Worm (Caenorhabditis elegans) whole organism, early embryonic: ENCODE results near the gene str-83.

Experiments used
- B0310.2 ChIP-seq: sonication (generic microtip); optimal IDR thresholded peaks from 2 replicates; lab custom pipeline; 2016; ENCODE audit warnings: mild to moderate bottlenecking, missing genetic modification characterization, missing compliant biosample characterization
- F13C5.2 ChIP-seq: sonication (generic microtip); optimal IDR thresholded peaks from 2 replicates; lab custom pipeline; 2017; ENCODE audit warnings: mild to moderate bottlenecking, missing genetic modification characterization, inconsistent platforms, missing compliant biosample characterization
- aly-1 ChIP-seq: sonication (generic microtip); optimal IDR thresholded peaks from 2 replicates; lab custom pipeline; 2016; ENCODE audit warnings: missing genetic modification characterization, missing compliant biosample characterization
- ama-1 ChIP-seq: fragments of 150-350 bp; optimal IDR thresholded peaks from 2 replicates; lab custom pipeline; 2014
- ceh-13 ChIP-seq: fragments of 200-800 bp; sonication (Bioruptor generic); optimal IDR thresholded peaks from 2 replicates; lab custom pipeline; 2018; ENCODE audit warnings: mild to moderate bottlenecking, missing genetic modification characterization, missing compliant biosample characterization
- ceh-36 ChIP-seq: sonication (generic microtip); optimal IDR thresholded peaks from 2 replicates; lab custom pipeline; 2016; ENCODE audit warnings: missing genetic modification characterization, inconsistent platforms, missing compliant biosample characterization
- ets-7 ChIP-seq: sonication (generic microtip); optimal IDR thresholded peaks from 2 replicates; lab custom pipeline; 2016; ENCODE audit warnings: missing genotype, missing genetic modification characterization, missing compliant biosample characterization
- flt-1 ChIP-seq: fragments of 200-800 bp; sonication (Bioruptor generic); IDR thresholded peaks from 2 replicates; pipeline ENCODE4 v1.3.6; 2022; ENCODE audit warnings: missing genetic modification characterization, missing compliant biosample characterization
- hmbx-1 ChIP-seq: sonication (generic microtip); optimal IDR thresholded peaks from 2 replicates; lab custom pipeline; 2016; ENCODE audit warnings: mild to moderate bottlenecking, missing genetic modification characterization, missing compliant biosample characterization
- hmg-4 ChIP-seq: fragments of 200-800 bp; sonication (Bioruptor generic); optimal IDR thresholded peaks from 2 replicates; lab custom pipeline; 2018; ENCODE audit warnings: mild to moderate bottlenecking, missing genetic modification characterization, missing compliant biosample characterization
- hnd-1 ChIP-seq: sonication (generic microtip); optimal IDR thresholded peaks from 2 replicates; lab custom pipeline; 2016; ENCODE audit warnings: missing genetic modification characterization, missing compliant biosample characterization
- pes-1 ChIP-seq: fragments of 200-800 bp; sonication (Bioruptor generic); IDR thresholded peaks from 2 replicates; pipeline ENCODE4 v1.3.6; 2022; ENCODE audit warnings: missing genetic modification reagents, missing genetic modification characterization, missing compliant biosample characterization
- scrt-1 ChIP-seq: fragments of 200-800 bp; sonication (Bioruptor generic); IDR thresholded peaks from 2 replicates; pipeline ENCODE4 v1.3.6; 2022; ENCODE audit warnings: missing genetic modification characterization, missing compliant biosample characterization
- sea-1 ChIP-seq: fragments of 200-800 bp; sonication (Bioruptor generic); conservative IDR thresholded peaks from 2 replicates; pipeline ENCODE4 v1.3.6; 2022; ENCODE audit warnings: missing genetic modification characterization, missing compliant biosample characterization
- tbx-11 ChIP-seq: fragments of 200-800 bp; sonication (Bioruptor generic); IDR thresholded peaks from 2 replicates; pipeline ENCODE4 v1.3.6; 2022; ENCODE audit warnings: missing genetic modification characterization, missing compliant biosample characterization
- tbx-37 ChIP-seq: fragments of 200-800 bp; sonication (Bioruptor generic); conservative IDR thresholded peaks from 2 replicates; pipeline ENCODE4 v1.3.6; 2022; ENCODE audit warnings: missing genetic modification reagents, missing genetic modification characterization, missing compliant biosample characterization
- tra-4 ChIP-seq: sonication (generic microtip); optimal IDR thresholded peaks from 2 replicates; lab custom pipeline; 2017; ENCODE audit warnings: missing genetic modification characterization, missing compliant biosample characterization

str-83 gene

ce11 chrV:3976964-3977363, at the start of gene str-83:
Gene str-83 (plus strand): TSS chrV:3977264.
- TF ChIP-seq aly-1 = no peak

- no peak for TF ChIP-seq hmg-4 (GFP tag; lab: Kevin White, UChicago)
- no peak for TF ChIP-seq B0310.2
- TF ChIP-seq hmbx-1 = no peak
- no peak for TF ChIP-seq pes-1 (GFP tag; lab: Robert Waterston, UW)
- TF ChIP-seq ceh-13 (GFP tag; lab: Kevin White, UChicago) = no peak
- no peak for TF ChIP-seq scrt-1 (GFP tag; lab: Robert Waterston, UW)
- no peak for TF ChIP-seq ceh-36 (tag; lab: Kevin White, UChicago)
- TF ChIP-seq aly-1 = no peak
- TF ChIP-seq tbx-11 (GFP tag; lab: Robert Waterston, UW) = no peak
- TF ChIP-seq sea-1 (GFP tag; lab: Robert Waterston, UW) = no peak
- TF ChIP-seq flt-1 (GFP tag; lab: Robert Waterston, UW) = no peak
- no peak for TF ChIP-seq F13C5.2
- no peak for TF ChIP-seq ama-1 (lab: Kevin White, UChicago)
- no peak for TF ChIP-seq tra-4
- TF ChIP-seq hnd-1 (tag; lab: Kevin White, UChicago) = no peak
- no peak for TF ChIP-seq tbx-37 (GFP tag; lab: Robert Waterston, UW)
- TF ChIP-seq ets-7 (tag; lab: Kevin White, UChicago) = no peak
These were observed 49.5 kb upstream of the str-83 start for ce11 chrV:3927522-3927921.

- TF ChIP-seq B0310.2 = no peak
- no peak for TF ChIP-seq sea-1 (GFP tag; lab: Robert Waterston, UW)
- TF ChIP-seq aly-1 = no peak
These were observed 48.0 kb upstream of the str-83 start, which contains the start of gene srx-64 for ce11 chrV:3929099-3929498. Gene srx-64 (plus strand): TSS chrV:3929399.

- TF ChIP-seq hnd-1 (tag; lab: Kevin White, UChicago) (no peak), hmbx-1 (no peak), hmg-4 (GFP tag; lab: Kevin White, UChicago) (no peak), ama-1 (lab: Kevin White, UChicago) (no peak), aly-1 (no peak), tbx-11 (GFP tag; lab: Robert Waterston, UW) (no peak), flt-1 (GFP tag; lab: Robert Waterston, UW) (no peak), ceh-36 (tag; lab: Kevin White, UChicago) (no peak), tbx-37 (GFP tag; lab: Robert Waterston, UW) (no peak), F13C5.2 (no peak), B0310.2 (no peak), pes-1 (GFP tag; lab: Robert Waterston, UW) (no peak), ets-7 (tag; lab: Kevin White, UChicago) (no peak)
These were observed 45.7 kb upstream of the str-83 start, which contains the start of gene srx-63 for ce11 chrV:3931326-3931725. Gene srx-63 (plus strand): TSS chrV:3931626.

DNA sequence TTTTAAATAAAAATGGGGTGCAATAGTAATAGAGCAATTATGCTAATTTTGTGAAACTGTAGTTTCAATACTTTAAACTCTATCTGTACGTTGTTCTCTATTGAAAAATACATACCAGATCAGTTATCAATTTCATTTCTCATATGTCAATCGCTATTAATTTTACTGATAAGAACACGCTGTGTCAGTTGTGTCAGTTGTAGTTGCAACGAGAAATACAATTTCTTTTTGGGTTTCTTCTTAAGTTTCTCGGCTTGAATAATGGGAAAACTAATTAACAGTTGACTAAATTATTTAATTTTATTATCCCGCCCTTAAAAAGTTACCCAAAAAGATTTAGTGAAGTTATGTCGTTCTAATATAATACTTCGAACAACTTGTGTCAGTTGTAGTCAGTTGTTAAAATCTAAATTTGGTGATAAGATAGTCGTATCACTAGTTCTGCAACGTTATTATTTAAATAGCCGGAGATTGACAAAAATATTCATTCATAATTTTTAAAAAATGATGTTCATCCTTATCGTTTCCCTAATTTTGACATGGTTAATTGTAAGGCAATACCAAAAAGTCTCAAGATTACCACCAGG, 41.1 kb upstream of the str-83 start, which contains the start of gene cyp-35A5:
cyp-35A5 (plus strand) TSS at position 435 of the 587 bp plus-strand sequence.
- TF ChIP-seq ets-7 (tag; lab: Kevin White, UChicago) (no peak), sea-1 (GFP tag; lab: Robert Waterston, UW) (no peak)

ce11 chrV:3938789-3939188, 38.3 kb upstream of the str-83 start, which contains the start of gene cyp-35B1:
Gene cyp-35B1 (plus strand): TSS chrV:3939032.
- no peak for TF ChIP-seq hmbx-1
- no peak for TF ChIP-seq ceh-13 (GFP tag; lab: Kevin White, UChicago)
- no peak for TF ChIP-seq sea-1 (GFP tag; lab: Robert Waterston, UW)
- no peak for TF ChIP-seq scrt-1 (GFP tag; lab: Robert Waterston, UW)
- TF ChIP-seq ceh-36 (tag; lab: Kevin White, UChicago) = no peak
- TF ChIP-seq tbx-37 (GFP tag; lab: Robert Waterston, UW) = no peak
- no peak for TF ChIP-seq ets-7 (tag; lab: Kevin White, UChicago)
- no peak for TF ChIP-seq F13C5.2
- TF ChIP-seq tbx-11 (GFP tag; lab: Robert Waterston, UW) = no peak
- no peak for TF ChIP-seq B0310.2
- no peak for TF ChIP-seq aly-1
- no peak for TF ChIP-seq ama-1 (lab: Kevin White, UChicago)
- TF ChIP-seq pes-1 (GFP tag; lab: Robert Waterston, UW) = no peak
- no peak for TF ChIP-seq hnd-1 (tag; lab: Kevin White, UChicago)
- no peak for TF ChIP-seq flt-1 (GFP tag; lab: Robert Waterston, UW)
- no peak for TF ChIP-seq hmg-4 (GFP tag; lab: Kevin White, UChicago)
- TF ChIP-seq tra-4 = no peak

- TF ChIP-seq tra-4 = no peak
- TF ChIP-seq ama-1 (lab: Kevin White, UChicago) = no peak
- no peak for TF ChIP-seq ets-7 (tag; lab: Kevin White, UChicago)
- no peak for TF ChIP-seq aly-1
- no peak for TF ChIP-seq ceh-36 (tag; lab: Kevin White, UChicago)
- no peak for TF ChIP-seq pes-1 (GFP tag; lab: Robert Waterston, UW)
- TF ChIP-seq F13C5.2 = no peak
- no peak for TF ChIP-seq hmg-4 (GFP tag; lab: Kevin White, UChicago)
- TF ChIP-seq tbx-11 (GFP tag; lab: Robert Waterston, UW) = no peak
- TF ChIP-seq ceh-13 (GFP tag; lab: Kevin White, UChicago) = no peak
- TF ChIP-seq tbx-37 (GFP tag; lab: Robert Waterston, UW) = no peak
- no peak for TF ChIP-seq B0310.2
- TF ChIP-seq hmbx-1 = no peak
- no peak for TF ChIP-seq sea-1 (GFP tag; lab: Robert Waterston, UW)
- TF ChIP-seq scrt-1 (GFP tag; lab: Robert Waterston, UW) = no peak
- no peak for TF ChIP-seq hnd-1 (tag; lab: Kevin White, UChicago)
- no peak for TF ChIP-seq flt-1 (GFP tag; lab: Robert Waterston, UW)
These were observed 35.2 kb upstream of the str-83 start, which contains the start of gene cyp-35B2 for ce11 chrV:3941860-3942259. Gene cyp-35B2 (plus strand): TSS chrV:3942160.

DNA sequence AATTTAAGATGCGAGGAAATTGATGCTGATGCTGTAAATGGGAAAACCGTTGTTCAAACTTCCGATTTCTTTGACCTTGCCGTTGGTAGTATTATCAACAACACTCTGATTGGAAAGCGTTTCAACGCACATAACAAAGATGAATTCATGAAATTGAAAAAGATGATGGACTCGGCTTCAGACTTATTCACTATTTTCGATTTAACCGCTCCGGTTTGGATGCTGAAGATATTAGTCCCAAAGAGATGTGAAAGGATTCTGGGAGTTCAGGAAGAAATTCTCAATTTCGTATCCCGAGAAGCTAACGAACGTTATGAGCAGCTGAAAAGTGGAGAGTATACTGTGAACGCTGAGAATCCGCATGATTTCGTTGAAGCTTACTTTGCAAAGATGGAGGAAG, 33.7 kb upstream of the str-83 start:
- no peak for TF ChIP-seq aly-1
